Fruit fly (Drosophila melanogaster) whole organism, embryonic: Measurements from ENCODE around the gene Rrp5.

Experiments used
- Bteb2 ChIP-seq: fragments of 200-800 bp; sonication (Bioruptor generic); optimal IDR thresholded peaks from 2 replicates; lab custom pipeline; 2016; ENCODE audit warnings: missing biosample characterization, missing genetic modification characterization
- C15 ChIP-seq: fragments of 200-800 bp; sonication (Bioruptor generic); IDR thresholded peaks from 3 replicates; pipeline ENCODE4 v1.3.6; 2022; ENCODE audit warnings: missing biosample characterization, missing genetic modification characterization
- CG11398 ChIP-seq: fragments of 200-800 bp; sonication (Bioruptor generic); optimal IDR thresholded peaks from 2 replicates; lab custom pipeline; 2016; ENCODE audit warnings: missing biosample characterization, missing genetic modification characterization
- CG11504 ChIP-seq: fragments of 200-800 bp; sonication (Bioruptor generic); optimal IDR thresholded peaks from 3 replicates; lab custom pipeline; 2019; ENCODE audit warnings: missing biosample characterization, mild to moderate bottlenecking, missing genetic modification characterization, moderate library complexity
- CG12744 ChIP-seq: fragments of 200-800 bp; sonication (Bioruptor generic); optimal IDR thresholded peaks from 2 replicates; lab custom pipeline; 2016; ENCODE audit warnings: missing biosample characterization, missing genetic modification characterization
- CG13287 ChIP-seq: fragments of 200-800 bp; sonication (Bioruptor generic); IDR thresholded peaks from 2 replicates; pipeline ENCODE4 v1.3.6; 2022; ENCODE audit warnings: missing biosample characterization, missing genetic modification characterization; ENCODE audit not compliant: partially characterized antibody
- CG13894 ChIP-seq: fragments of 200-800 bp; sonication (Bioruptor generic); optimal IDR thresholded peaks from 3 replicates; lab custom pipeline; 2018; ENCODE audit warnings: missing biosample characterization, mild to moderate bottlenecking, missing genetic modification characterization, moderate library complexity
- CG15269 ChIP-seq: fragments of 200-800 bp; sonication (Bioruptor generic); optimal IDR thresholded peaks from 2 replicates; lab custom pipeline; 2018; ENCODE audit warnings: missing biosample characterization, mild to moderate bottlenecking, missing genetic modification characterization, moderate library complexity
- CG1529 ChIP-seq: fragments of 200-800 bp; sonication (Bioruptor generic); optimal IDR thresholded peaks from 3 replicates; lab custom pipeline; 2018; ENCODE audit warnings: missing biosample characterization, missing genetic modification characterization
- CG15514 ChIP-seq: fragments of 200-800 bp; sonication (Bioruptor generic); optimal IDR thresholded peaks from 3 replicates; lab custom pipeline; 2017; ENCODE audit warnings: missing biosample characterization, missing genetic modification characterization, mild to moderate bottlenecking, moderate library complexity, missing genetic modification reagents
- CG15696 ChIP-seq: fragments of 200-800 bp; sonication (Bioruptor generic); optimal IDR thresholded peaks from 2 replicates; lab custom pipeline; 2019; ENCODE audit warnings: missing biosample characterization, mild to moderate bottlenecking, missing genetic modification characterization, moderate library complexity
- CG17186 ChIP-seq: fragments of 200-800 bp; sonication (Bioruptor generic); optimal IDR thresholded peaks from 3 replicates; lab custom pipeline; 2017; ENCODE audit warnings: missing biosample characterization, missing genetic modification reagents, missing genetic modification characterization
- CG18619 ChIP-seq: fragments of 200-800 bp; sonication (Bioruptor generic); optimal IDR thresholded peaks from 3 replicates; lab custom pipeline; 2017; ENCODE audit warnings: missing biosample characterization, mild to moderate bottlenecking, missing genetic modification characterization
- CG2129 ChIP-seq: fragments of 200-800 bp; sonication (Bioruptor generic); IDR thresholded peaks from 2 replicates; pipeline ENCODE4 v1.3.6; 2022; ENCODE audit warnings: missing biosample characterization, missing genetic modification characterization; ENCODE audit not compliant: partially characterized antibody
- CG2202 ChIP-seq: fragments of 200-800 bp; sonication (Bioruptor generic); optimal IDR thresholded peaks from 2 replicates; lab custom pipeline; 2018; ENCODE audit warnings: missing biosample characterization, mild to moderate bottlenecking, missing genetic modification characterization
- CG30431 ChIP-seq: fragments of 200-800 bp; sonication (Bioruptor generic); optimal IDR thresholded peaks from 2 replicates; lab custom pipeline; 2017; ENCODE audit warnings: missing biosample characterization, missing genetic modification characterization
- CG33213 ChIP-seq: fragments of 200-800 bp; sonication (Bioruptor generic); optimal IDR thresholded peaks from 3 replicates; lab custom pipeline; 2016; ENCODE audit warnings: missing biosample characterization, missing genetic modification characterization
- CG5180 ChIP-seq: fragments of 200-800 bp; sonication (Bioruptor generic); optimal IDR thresholded peaks from 3 replicates; lab custom pipeline; 2017; ENCODE audit warnings: missing biosample characterization, missing genetic modification characterization, mild to moderate bottlenecking, moderate library complexity, missing genetic modification reagents
- CG7357 ChIP-seq: fragments of 200-800 bp; sonication (Bioruptor generic); IDR thresholded peaks from 3 replicates; pipeline ENCODE4 v1.3.6; 2022; ENCODE audit warnings: missing biosample characterization, missing genetic modification characterization
- CG7786 ChIP-seq: fragments of 200-800 bp; sonication (Bioruptor generic); optimal IDR thresholded peaks from 2 replicates; lab custom pipeline; 2016; ENCODE audit warnings: missing biosample characterization, missing genetic modification characterization
- CG7928 ChIP-seq: fragments of 200-800 bp; sonication (Bioruptor generic); optimal IDR thresholded peaks from 2 replicates; lab custom pipeline; 2017; ENCODE audit warnings: missing biosample characterization, mild to moderate bottlenecking, missing genetic modification characterization
- CG8281 ChIP-seq: fragments of 200-800 bp; sonication (Bioruptor generic); optimal IDR thresholded peaks from 2 replicates; lab custom pipeline; 2018; ENCODE audit warnings: missing biosample characterization, mild to moderate bottlenecking, missing genetic modification characterization, moderate library complexity
- CG8388 ChIP-seq: fragments of 200-800 bp; sonication (Bioruptor generic); optimal IDR thresholded peaks from 2 replicates; lab custom pipeline; 2019; ENCODE audit warnings: missing biosample characterization, mild to moderate bottlenecking, missing genetic modification characterization, moderate library complexity
- CG9932 ChIP-seq: fragments of 200-800 bp; sonication (Bioruptor generic); IDR thresholded peaks from 2 replicates; pipeline ENCODE4 v1.3.6; 2022; ENCODE audit warnings: missing biosample characterization, missing genetic modification characterization
- Ets65A ChIP-seq: fragments of 200-800 bp; sonication (Bioruptor generic); peaks from one replicate; lab custom pipeline; 2016; ENCODE audit warnings: missing biosample characterization, missing genetic modification characterization
- Fer3 ChIP-seq: fragments of 200-800 bp; sonication (Bioruptor generic); optimal IDR thresholded peaks from 2 replicates; lab custom pipeline; 2018; ENCODE audit warnings: missing biosample characterization, mild to moderate bottlenecking, missing genetic modification characterization, moderate library complexity
- Gsc ChIP-seq: fragments of 200-800 bp; sonication (Bioruptor generic); IDR thresholded peaks from 2 replicates; pipeline ENCODE4 v1.3.6; 2022; ENCODE audit warnings: missing biosample characterization, missing genetic modification characterization
- NFAT ChIP-seq: fragments of 200-800 bp; sonication (Bioruptor generic); IDR thresholded peaks from 2 replicates; pipeline ENCODE4 v1.3.6; 2022; ENCODE audit warnings: missing biosample characterization, missing genetic modification characterization
- Nf-YA ChIP-seq: fragments of 200-800 bp; sonication (Bioruptor generic); IDR thresholded peaks from 2 replicates; pipeline ENCODE4 v1.3.6; 2022; ENCODE audit warnings: missing biosample characterization, missing genetic modification characterization
- Optix ChIP-seq: fragments of 200-800 bp; sonication (Bioruptor generic); IDR thresholded peaks from 3 replicates; pipeline ENCODE4 v1.3.6; 2022; ENCODE audit warnings: missing biosample characterization, missing genetic modification characterization
- Poxn ChIP-seq: fragments of 200-800 bp; sonication (Bioruptor generic); IDR thresholded peaks from 2 replicates; pipeline ENCODE4 v1.3.6; 2022; ENCODE audit warnings: missing biosample characterization, missing genetic modification characterization
- Ravus ChIP-seq: fragments of 200-800 bp; sonication (Bioruptor generic); IDR thresholded peaks from 2 replicates; pipeline ENCODE4 v1.3.6; 2022; ENCODE audit warnings: missing biosample characterization, missing genetic modification characterization
- ac ChIP-seq: fragments of 200-800 bp; sonication (Bioruptor generic); optimal IDR thresholded peaks from 3 replicates; lab custom pipeline; 2017; ENCODE audit warnings: missing biosample characterization, mild to moderate bottlenecking, missing genetic modification characterization
- ap ChIP-seq: fragments of 200-800 bp; sonication (Bioruptor generic); IDR thresholded peaks from 2 replicates; pipeline ENCODE4 v1.3.6; 2022; ENCODE audit warnings: missing biosample characterization, missing genetic modification characterization
- cad ChIP-seq: fragments of >200 bp; optimal IDR thresholded peaks from 2 replicates; lab custom pipeline; 2017; ENCODE audit warnings: missing biosample characterization, missing genetic modification characterization
- croc ChIP-seq: fragments of 200-800 bp; sonication (Bioruptor generic); conservative IDR thresholded peaks from 3 replicates; pipeline ENCODE4 v1.3.6; 2022; ENCODE audit warnings: missing biosample characterization, missing genetic modification characterization
- dysf ChIP-seq: fragments of 200-800 bp; sonication (Bioruptor generic); IDR thresholded peaks from 3 replicates; pipeline ENCODE4 v1.3.6; 2022; ENCODE audit warnings: missing biosample characterization, missing genetic modification characterization
- exex ChIP-seq: fragments of 200-800 bp; sonication (Bioruptor generic); optimal IDR thresholded peaks from 4 replicates; lab custom pipeline; 2018; ENCODE audit warnings: missing biosample characterization, mild to moderate bottlenecking, missing genetic modification characterization, moderate library complexity
- fd64A ChIP-seq: fragments of 200-800 bp; sonication (Bioruptor generic); optimal IDR thresholded peaks from 3 replicates; lab custom pipeline; 2018; ENCODE audit warnings: missing biosample characterization, mild to moderate bottlenecking, missing genetic modification characterization
- gce ChIP-seq: fragments of 200-800 bp; sonication (Bioruptor generic); IDR thresholded peaks from 3 replicates; pipeline ENCODE4 v1.3.6; 2022; ENCODE audit warnings: missing biosample characterization, missing genetic modification characterization
- gsb ChIP-seq: fragments of 200-800 bp; sonication (Bioruptor generic); IDR thresholded peaks from 2 replicates; pipeline ENCODE4 v1.3.6; 2022; ENCODE audit warnings: missing biosample characterization, missing genetic modification characterization
- lov ChIP-seq, 2 experiments: fragments of 200-800 bp in 1 of 2; fragments of >200 bp in 1 of 2; sonication (Bioruptor generic) in 1 of 2; IDR thresholded peaks in 1 of 2; optimal IDR thresholded peaks in 1 of 2; 2 replicates in 1 of 2; 3 replicates in 1 of 2; pipeline versions ENCODE4 v1.3.6 to Lab custom; 2017 to 2022; ENCODE audit warnings: missing biosample characterization in 1 of 2, missing genetic modification characterization in 1 of 2
- odd ChIP-seq: fragments of 200-800 bp; sonication (Bioruptor generic); optimal IDR thresholded peaks from 2 replicates; lab custom pipeline; 2017; ENCODE audit warnings: missing biosample characterization, mild to moderate bottlenecking, missing genetic modification characterization
- p53 ChIP-seq: fragments of 200-800 bp; sonication (Bioruptor generic); optimal IDR thresholded peaks from 2 replicates; lab custom pipeline; 2016; ENCODE audit warnings: missing biosample characterization, missing genetic modification characterization
- pros ChIP-seq: fragments of 200-800 bp; sonication (Bioruptor generic); optimal IDR thresholded peaks from 3 replicates; lab custom pipeline; 2019; ENCODE audit warnings: missing biosample characterization, mild to moderate bottlenecking, missing genetic modification characterization, moderate library complexity
- psq ChIP-seq: fragments of 200-800 bp; sonication (Bioruptor generic); optimal IDR thresholded peaks from 2 replicates; lab custom pipeline; 2017; ENCODE audit warnings: missing biosample characterization, missing genetic modification characterization
- ro ChIP-seq: fragments of 200-800 bp; sonication (Bioruptor generic); IDR thresholded peaks from 2 replicates; pipeline ENCODE4 v1.3.6; 2022; ENCODE audit warnings: missing biosample characterization, missing genetic modification characterization
- schlank ChIP-seq: fragments of 200-800 bp; sonication (Bioruptor generic); optimal IDR thresholded peaks from 2 replicates; lab custom pipeline; 2018; ENCODE audit warnings: missing biosample characterization, mild to moderate bottlenecking, missing genetic modification characterization
- sim ChIP-seq: fragments of 200-800 bp; sonication (Bioruptor generic); IDR thresholded peaks from 2 replicates; pipeline ENCODE4 v1.3.6; 2022; ENCODE audit warnings: missing biosample characterization, missing genetic modification characterization
- zen2 ChIP-seq: fragments of 200-800 bp; sonication (Bioruptor generic); IDR thresholded peaks from 3 replicates; pipeline ENCODE4 v1.3.6; 2022; ENCODE audit warnings: missing biosample characterization, missing genetic modification characterization; ENCODE audit not compliant: partially characterized antibody

The Rrp5 gene

dm6 chr3R:24333182-24333808, at the start of gene Rrp5, which contains the start of gene Dis3 (continued):
- TF ChIP-seq lov (optimal IDR thresholded peaks at IDR 0.05; lab: Kevin White, UChicago) (no peak), lov (GFP tag; IDR thresholded peaks at IDR 0.05; lab: Robert Waterston, UW) (0 out of 3 replicates have a peak, but pooled peaks have one; percentile 4), ap (no peak), CG15269 (no peak), CG7786 (GFP tag; lab: Kevin White, UChicago) (peak; percentile 43), CG15514 (peak; percentile 85), CG11504 (tag; lab: Kevin White, UChicago) (no peak), Poxn (GFP tag; lab: Robert Waterston, UW) (no peak), zen2 (GFP tag; lab: Robert Waterston, UW) (no peak), Fer3 (tag; lab: Kevin White, UChicago) (no peak), CG9932 (peak; percentile 77), schlank (tag; lab: Kevin White, UChicago) (no peak), ac (no peak), Bteb2 (GFP tag; lab: Kevin White, UChicago) (no peak), CG1529 (no peak), p53 (GFP tag; lab: Kevin White, UChicago) (peak; percentile 65), dysf (GFP tag; lab: Robert Waterston, UW) (peak; percentile 47; the same call in 2 of the 3 replicates), CG7928 (GFP tag; lab: Kevin White, UChicago) (no peak), fd64A (GFP tag; lab: Kevin White, UChicago) (no peak), ro (GFP tag; lab: Robert Waterston, UW) (no peak), psq (GFP tag; lab: Kevin White, UChicago) (no peak), CG8388 (GFP tag; lab: Kevin White, UChicago) (no peak), CG30431 (GFP tag; lab: Kevin White, UChicago) (no peak), gsb (GFP tag; lab: Robert Waterston, UW) (no peak), NFAT (GFP tag; lab: Robert Waterston, UW) (peak; percentile 79), Ravus (GFP tag; lab: Robert Waterston, UW) (no peak), CG33213 (GFP tag; lab: Kevin White, UChicago) (no peak), exex (no peak), odd (GFP tag; lab: Kevin White, UChicago) (no peak), CG18619 (GFP tag; lab: Kevin White, UChicago) (no peak), CG2202 (no peak), gce (GFP tag; lab: Robert Waterston, UW) (no peak), CG7357 (GFP tag; lab: Robert Waterston, UW) (no peak), C15 (GFP tag; lab: Robert Waterston, UW) (no peak), croc (GFP tag; lab: Robert Waterston, UW) (no peak), CG13894 (tag; lab: Kevin White, UChicago) (no peak), pros (GFP tag; lab: Kevin White, UChicago) (no peak), Nf-YA (GFP tag; lab: Robert Waterston, UW) (no peak), CG5180 (GFP tag; lab: Kevin White, UChicago) (no peak), cad (GFP tag; lab: Kevin White, UChicago) (no peak), CG8281 (tag; lab: Kevin White, UChicago) (no peak), CG2129 (GFP tag; lab: Robert Waterston, UW) (no peak), CG12744 (no peak), CG17186 (peak; percentile 87), Ets65A (GFP tag; lab: Kevin White, UChicago) (peak; percentile 66), CG11398 (GFP tag; lab: Kevin White, UChicago) (no peak), CG13287 (peak; percentile 64; the same call in 1 of the 2 replicates), CG15696 (tag; lab: Kevin White, UChicago) (peak; percentile 29), Optix (GFP tag; lab: Robert Waterston, UW) (no peak), Gsc (GFP tag; lab: Robert Waterston, UW) (no peak), sim (no peak)
